Fruit fly (Drosophila melanogaster): ENCODE data around the gene CG8475.

CG8475 gene

DNA sequence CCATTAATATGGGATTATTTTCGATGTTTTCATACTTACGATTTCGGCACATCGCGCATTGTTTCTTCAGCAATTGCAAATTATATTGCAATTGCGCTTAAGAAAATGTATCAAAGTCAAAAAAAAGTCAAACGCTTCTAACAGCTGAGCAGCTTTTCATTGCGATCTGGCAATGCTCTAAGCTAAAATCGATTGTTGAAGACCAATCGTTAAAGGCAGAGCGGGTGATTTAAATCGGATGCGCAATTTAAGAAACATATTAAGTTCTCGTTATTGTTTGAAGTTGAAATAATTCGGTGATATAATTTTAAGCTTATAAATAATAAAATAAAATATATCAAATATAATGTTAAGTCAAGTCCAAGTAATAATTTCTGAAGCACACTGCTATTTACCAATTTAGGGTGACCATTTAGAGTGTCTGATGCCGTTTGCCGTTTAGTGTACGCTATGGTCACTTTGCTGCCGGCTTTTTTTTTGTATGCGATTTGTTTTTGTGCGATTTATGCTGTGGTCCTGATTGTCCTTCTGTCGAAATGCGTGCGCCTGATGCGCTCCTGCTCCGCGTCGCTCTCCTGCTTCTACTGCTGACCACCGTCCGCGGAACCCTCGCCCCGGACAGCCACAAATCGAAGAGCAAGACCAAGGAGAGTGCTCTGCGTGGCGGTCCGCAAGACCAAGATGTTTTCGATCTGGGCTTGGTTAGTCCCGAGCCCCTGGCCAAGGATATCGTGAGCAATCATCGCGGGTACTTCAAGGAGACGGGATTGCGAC, at the start of gene CG8475, which contains the start of gene CG8460:
TSS of gene CG8475 (minus strand) at position 162 of the 774 bp plus-strand sequence.
TSS of gene CG8460 (plus strand) at position 437 of the 774 bp plus-strand sequence.
- TF ChIP-seq Med (GFP tag) (peak; percentile 70), GATAe (GFP tag; conservative IDR thresholded peaks at IDR 0.05) (no peak), CG9797 (GFP tag; optimal IDR thresholded peaks at IDR 0.05) (peak; percentile 39), CG34422 (GFP tag; IDR thresholded peaks at IDR 0.05) (peak; percentile 78; the same call in 1 of the 3 replicates), chn (GFP tag; optimal IDR thresholded peaks at IDR 0.05) (no peak), CG12219 (GFP tag; optimal IDR thresholded peaks at IDR 0.05) (no peak), grau (tag; optimal IDR thresholded peaks at IDR 0.05) (no peak), pita (GFP tag; optimal IDR thresholded peaks at IDR 0.05) (no peak), B-H2 (GFP tag; optimal IDR thresholded peaks at IDR 0.05) (no peak), sd (tag; optimal IDR thresholded peaks at IDR 0.05) (no peak), ci (GFP tag; IDR thresholded peaks at IDR 0.05) (no peak), CG18011 (GFP tag; optimal IDR thresholded peaks at IDR 0.05) (no peak), Sin3A (optimal IDR thresholded peaks at IDR 0.05) (peak; percentile 18), da (GFP tag; optimal IDR thresholded peaks at IDR 0.05) (no peak), CG10267 (tag; optimal IDR thresholded peaks at IDR 0.05) (peak; percentile 48), CG12744 (GFP tag; optimal IDR thresholded peaks at IDR 0.05) (no peak), gce (GFP tag; IDR thresholded peaks at IDR 0.05) (no peak), Scr (GFP tag; IDR thresholded peaks at IDR 0.05; ENCODE audit: partially characterized antibody) (peak; percentile 41), CG6175 (GFP tag; IDR thresholded peaks at IDR 0.05) (no peak), Optix (GFP tag; IDR thresholded peaks at IDR 0.05) (no peak), Sry-δ (GFP tag; optimal IDR thresholded peaks at IDR 0.05) (peak; percentile 4), knrl (GFP tag; IDR thresholded peaks at IDR 0.05; ENCODE audit: partially characterized antibody) (0 out of 3 replicates have a peak, but pooled peaks have one; percentile 36), CG4730 (GFP tag; IDR thresholded peaks at IDR 0.05) (no peak), CG34224 (GFP tag; IDR thresholded peaks at IDR 0.05; ENCODE audit: partially characterized antibody) (peak; percentile 57; the same call in 2 of the 3 replicates), CG4282 (GFP tag; optimal IDR thresholded peaks at IDR 0.05) (no peak), sqz (GFP tag; optimal IDR thresholded peaks at IDR 0.05) (peak; percentile 97), sug (tag; optimal IDR thresholded peaks at IDR 0.05) (no peak), CG13287 (GFP tag; IDR thresholded peaks at IDR 0.05; ENCODE audit: partially characterized antibody) (peak; percentile 66), Dll (GFP tag; IDR thresholded peaks at IDR 0.05; ENCODE audit: partially characterized antibody) (peak; percentile 45; the same call in 1 of the 4 replicates), chinmo (GFP tag; IDR thresholded peaks at IDR 0.05; ENCODE audit: partially characterized antibody) (no peak), CG11695 (GFP tag; IDR thresholded peaks at IDR 0.05) (no peak), pzg (GFP tag; optimal IDR thresholded peaks at IDR 0.05) (peak; percentile 57), Mad (GFP tag; optimal IDR thresholded peaks at IDR 0.05) (no peak), BEAF-32 (GFP tag; optimal IDR thresholded peaks at IDR 0.05) (peak; percentile 45), sim (GFP tag; IDR thresholded peaks at IDR 0.05) (no peak), amos (GFP tag; IDR thresholded peaks at IDR 0.05; ENCODE audit: partially characterized antibody) (peak; percentile 35; the same call in 1 of the 2 replicates), Opbp (GFP tag; IDR thresholded peaks at IDR 0.05; ENCODE audit: partially characterized antibody) (no peak), CG3847 (GFP tag; IDR thresholded peaks at IDR 0.05) (0 out of 2 replicates have a peak, but pooled peaks have one; percentile 22), crp (GFP tag; optimal IDR thresholded peaks at IDR 0.05) (peak; percentile 33 to 90), Doc3 (GFP tag; IDR thresholded peaks at IDR 0.05; ENCODE audit: partially characterized antibody) (no peak), CG1603 (tag; optimal IDR thresholded peaks at IDR 0.05) (no peak), Atf-2 (GFP tag; optimal IDR thresholded peaks at IDR 0.05) (no peak), bab2 (GFP tag; optimal IDR thresholded peaks at IDR 0.05) (no peak), maf-S (GFP tag; optimal IDR thresholded peaks at IDR 0.05) (no peak), danr (GFP tag; IDR thresholded peaks at IDR 0.05) (no peak), Stat92E (GFP tag; optimal IDR thresholded peaks at IDR 0.05) (no peak), CG1832 (GFP tag; optimal IDR thresholded peaks at IDR 0.05) (no peak), hb (GFP tag; IDR thresholded peaks at IDR 0.05; ENCODE audit: partially characterized antibody) (no peak)
